Fruit fly (Drosophila melanogaster): Measurements from ENCODE around the gene CG3309.

Gene CG3309

dm6 chrX:5308963-5309362 is 20.2 kb downstream of the CG3309 start, which contains the start of the genes Cdk7 and snf (continued):
- TF ChIP-seq CG3407 (GFP tag; optimal IDR thresholded peaks at IDR 0.05), result no peak
- TF ChIP-seq ssp (GFP tag; IDR thresholded peaks at IDR 0.05), result peak; percentile 52; the same call in 1 of the 2 replicates
- TF ChIP-seq CG2129 (GFP tag; IDR thresholded peaks at IDR 0.05; ENCODE audit: partially characterized antibody), result peak; percentile 74
- no peak for TF ChIP-seq wor (GFP tag; IDR thresholded peaks at IDR 0.05)
- TF ChIP-seq ftz-f1 (GFP tag; optimal IDR thresholded peaks at IDR 0.05), result peak; percentile 25
- TF ChIP-seq CG4820 (GFP tag; optimal IDR thresholded peaks at IDR 0.05), result peak; percentile 16
- peak; percentile 35 for TF ChIP-seq vfl (GFP tag; optimal IDR thresholded peaks at IDR 0.05)
- TF ChIP-seq exex (tag; optimal IDR thresholded peaks at IDR 0.05), result no peak
- TF ChIP-seq repo (GFP tag; optimal IDR thresholded peaks at IDR 0.05), result peak; percentile 1
- TF ChIP-seq CoRest (tag; optimal IDR thresholded peaks at IDR 0.05), result peak; percentile 40
- TF ChIP-seq tx (GFP tag; optimal IDR thresholded peaks at IDR 0.05), result peak; percentile 18
- TF ChIP-seq Ets97D (GFP tag; optimal IDR thresholded peaks at IDR 0.05), result peak; percentile 69
- peak; percentile 65; the same call in 2 of the 3 replicates for TF ChIP-seq zfh1 (GFP tag; IDR thresholded peaks at IDR 0.05)
- peak; percentile 59; the same call in 1 of the 3 replicates for TF ChIP-seq zen2 (GFP tag; IDR thresholded peaks at IDR 0.05; ENCODE audit: partially characterized antibody)
- peak; percentile 43 for TF ChIP-seq CG13775 (GFP tag; optimal IDR thresholded peaks at IDR 0.05)
- no peak for TF ChIP-seq CG2678 (tag; optimal IDR thresholded peaks at IDR 0.05)
- no peak for TF ChIP-seq B-H2 (GFP tag; optimal IDR thresholded peaks at IDR 0.05)
- TF ChIP-seq CG1603 (tag; optimal IDR thresholded peaks at IDR 0.05), result peak; percentile 66
- no peak for TF ChIP-seq Atf6 (GFP tag; IDR thresholded peaks at IDR 0.05)
- TF ChIP-seq grau (tag; optimal IDR thresholded peaks at IDR 0.05), result peak; percentile 33
- no peak for TF ChIP-seq eve (GFP tag; optimal IDR thresholded peaks at IDR 0.05)
- TF ChIP-seq eyg (GFP tag; optimal IDR thresholded peaks at IDR 0.05), result no peak
- TF ChIP-seq chinmo (GFP tag; IDR thresholded peaks at IDR 0.05; ENCODE audit: partially characterized antibody), result 0 out of 4 replicates have a peak, but pooled peaks have one; percentile 56
- TF ChIP-seq Dbx (GFP tag; IDR thresholded peaks at IDR 0.05), result peak; percentile 63; the same call in 2 of the 3 replicates
- TF ChIP-seq CG11723 (GFP tag; optimal IDR thresholded peaks at IDR 0.05), result no peak
- peak; percentile 56 for TF ChIP-seq jumu (GFP tag; optimal IDR thresholded peaks at IDR 0.05)
- peak; percentile 58 for TF ChIP-seq YL-1 (GFP tag; optimal IDR thresholded peaks at IDR 0.05)
- peak; percentile 29 for TF ChIP-seq Hmr (GFP tag; optimal IDR thresholded peaks at IDR 0.05)
- no peak for TF ChIP-seq dimm (GFP tag; IDR thresholded peaks at IDR 0.05)
- TF ChIP-seq dm (GFP tag; optimal IDR thresholded peaks at IDR 0.05), result peak; percentile 58
- TF ChIP-seq CG7963 (GFP tag; IDR thresholded peaks at IDR 0.05; ENCODE audit: partially characterized antibody), result peak; percentile 69; the same call in 2 of the 3 replicates
- peak; percentile 26 for TF ChIP-seq luna (GFP tag; optimal IDR thresholded peaks at IDR 0.05)
- peak; percentile 26 for TF ChIP-seq CG13424 (tag; optimal IDR thresholded peaks at IDR 0.05)
- TF ChIP-seq NfI (GFP tag; optimal IDR thresholded peaks at IDR 0.05), result peak; percentile 8
- peak; percentile 49 for TF ChIP-seq HmgZ (tag; optimal IDR thresholded peaks at IDR 0.05)
- TF ChIP-seq bab2 (GFP tag; optimal IDR thresholded peaks at IDR 0.05), result peak; percentile 57
- TF ChIP-seq Myb (GFP tag; optimal IDR thresholded peaks at IDR 0.05), result peak; percentile 70
- TF ChIP-seq CG18599 (GFP tag; optimal IDR thresholded peaks at IDR 0.05), result peak; percentile 9
- peak; percentile 38 for TF ChIP-seq CG3163 (GFP tag; optimal IDR thresholded peaks at IDR 0.05)
- peak; percentile 45 for TF ChIP-seq CG8944 (GFP tag; optimal IDR thresholded peaks at IDR 0.05)
- TF ChIP-seq Hr3 (GFP tag; optimal IDR thresholded peaks at IDR 0.05), result peak; percentile 11
- TF ChIP-seq Ptx1 (GFP tag; IDR thresholded peaks at IDR 0.05), result peak; percentile 36; the same call in 1 of the 2 replicates
- peak; percentile 20 for TF ChIP-seq pum (GFP tag; optimal IDR thresholded peaks at IDR 0.05)
- peak; percentile 88 for TF ChIP-seq CG16813 (GFP tag; IDR thresholded peaks at IDR 0.05; ENCODE audit: partially characterized antibody)
- peak; percentile 25 for TF ChIP-seq NC2β (GFP tag; optimal IDR thresholded peaks at IDR 0.05)
- TF ChIP-seq Max (GFP tag; optimal IDR thresholded peaks at IDR 0.05), result peak; percentile 53
- TF ChIP-seq C15 (GFP tag; IDR thresholded peaks at IDR 0.05), result no peak
- TF ChIP-seq Bteb2 (GFP tag; optimal IDR thresholded peaks at IDR 0.05), result peak; percentile 42
- no peak for TF ChIP-seq CG43689 (GFP tag; IDR thresholded peaks at IDR 0.05)
- TF ChIP-seq ATbp (GFP tag; optimal IDR thresholded peaks at IDR 0.05), result no peak
- TF ChIP-seq ase (GFP tag; IDR thresholded peaks at IDR 0.05), result no peak
